Fruit fly (Drosophila melanogaster) whole organism: ENCODE data around the gene Sec15.

ENCODE experiments used
- CG8478 ChIP-seq: fragments of >200 bp; optimal IDR thresholded peaks from 2 replicates; lab custom pipeline; 2018; ENCODE audit warnings: inconsistent platforms
- Dll ChIP-seq: fragments of >200 bp; optimal IDR thresholded peaks from 2 replicates; lab custom pipeline; 2017
- pan ChIP-seq: fragments of >200 bp; optimal IDR thresholded peaks from 2 replicates; lab custom pipeline; 2017
- psq ChIP-seq: fragments of >200 bp; optimal IDR thresholded peaks from 2 replicates; lab custom pipeline; 2017
- usp ChIP-seq: fragments of >200 bp; optimal IDR thresholded peaks from 2 replicates; lab custom pipeline; 2017; ENCODE audit warnings: missing biosample characterization, missing genetic modification characterization, mixed read lengths

- no peak for TF ChIP-seq pan (lab: Kevin White, UChicago)
- no peak for TF ChIP-seq Dll (lab: Kevin White, UChicago)
- no peak for TF ChIP-seq usp (GFP tag; lab: Kevin White, UChicago)
- TF ChIP-seq CG8478 (lab: Kevin White, UChicago) = no peak
- no peak for TF ChIP-seq psq (lab: Kevin White, UChicago)
These were observed 8.3 kb upstream of the Sec15 start, which contains the start of gene ppan for dm6 chr3R:21116057-21116456.
